Worm (Caenorhabditis elegans) whole organism, early embryonic: ENCODE results near the gene fbxb-58.

Source experiments
- B0310.2 ChIP-seq: sonication (generic microtip); optimal IDR thresholded peaks from 2 replicates; lab custom pipeline; 2016; ENCODE audit warnings: mild to moderate bottlenecking, missing genetic modification characterization, missing compliant biosample characterization
- F13C5.2 ChIP-seq: sonication (generic microtip); optimal IDR thresholded peaks from 2 replicates; lab custom pipeline; 2017; ENCODE audit warnings: mild to moderate bottlenecking, missing genetic modification characterization, inconsistent platforms, missing compliant biosample characterization
- aly-1 ChIP-seq: sonication (generic microtip); optimal IDR thresholded peaks from 2 replicates; lab custom pipeline; 2016; ENCODE audit warnings: missing genetic modification characterization, missing compliant biosample characterization
- ama-1 ChIP-seq: fragments of 150-350 bp; optimal IDR thresholded peaks from 2 replicates; lab custom pipeline; 2014
- ceh-13 ChIP-seq: fragments of 200-800 bp; sonication (Bioruptor generic); optimal IDR thresholded peaks from 2 replicates; lab custom pipeline; 2018; ENCODE audit warnings: mild to moderate bottlenecking, missing genetic modification characterization, missing compliant biosample characterization
- ceh-36 ChIP-seq: sonication (generic microtip); optimal IDR thresholded peaks from 2 replicates; lab custom pipeline; 2016; ENCODE audit warnings: missing genetic modification characterization, inconsistent platforms, missing compliant biosample characterization
- ets-7 ChIP-seq: sonication (generic microtip); optimal IDR thresholded peaks from 2 replicates; lab custom pipeline; 2016; ENCODE audit warnings: missing genotype, missing genetic modification characterization, missing compliant biosample characterization
- hnd-1 ChIP-seq: sonication (generic microtip); optimal IDR thresholded peaks from 2 replicates; lab custom pipeline; 2016; ENCODE audit warnings: missing genetic modification characterization, missing compliant biosample characterization
- pes-1 ChIP-seq: fragments of 200-800 bp; sonication (Bioruptor generic); IDR thresholded peaks from 2 replicates; pipeline ENCODE4 v1.3.6; 2022; ENCODE audit warnings: missing genetic modification reagents, missing genetic modification characterization, missing compliant biosample characterization
- sea-1 ChIP-seq: fragments of 200-800 bp; sonication (Bioruptor generic); conservative IDR thresholded peaks from 2 replicates; pipeline ENCODE4 v1.3.6; 2022; ENCODE audit warnings: missing genetic modification characterization, missing compliant biosample characterization
- tbx-11 ChIP-seq: fragments of 200-800 bp; sonication (Bioruptor generic); IDR thresholded peaks from 2 replicates; pipeline ENCODE4 v1.3.6; 2022; ENCODE audit warnings: missing genetic modification characterization, missing compliant biosample characterization
- tbx-37 ChIP-seq: fragments of 200-800 bp; sonication (Bioruptor generic); conservative IDR thresholded peaks from 2 replicates; pipeline ENCODE4 v1.3.6; 2022; ENCODE audit warnings: missing genetic modification reagents, missing genetic modification characterization, missing compliant biosample characterization
- tra-4 ChIP-seq: sonication (generic microtip); optimal IDR thresholded peaks from 2 replicates; lab custom pipeline; 2017; ENCODE audit warnings: missing genetic modification characterization, missing compliant biosample characterization

The fbxb-58 gene

ce11 chrX:1675879-1676278 is 47.9 kb downstream of the fbxb-58 start:
- TF ChIP-seq pes-1 (GFP tag; lab: Robert Waterston, UW): no peak
- no peak for TF ChIP-seq B0310.2 (tag; lab: Kevin White, UChicago)
- TF ChIP-seq hnd-1 (tag; lab: Kevin White, UChicago): no peak
- no peak for TF ChIP-seq tbx-37 (GFP tag; lab: Robert Waterston, UW)
- no peak for TF ChIP-seq tbx-11 (GFP tag; lab: Robert Waterston, UW)
- no peak for TF ChIP-seq aly-1 (tag; lab: Kevin White, UChicago)
- TF ChIP-seq ets-7 (tag; lab: Kevin White, UChicago): no peak

ce11 chrX:1678021-1678420 is 50.1 kb downstream of the fbxb-58 start, which contains the start of gene fbxa-170:
TSS of gene fbxa-170 (minus strand) at chrX:1678121.
- TF ChIP-seq ceh-36 (tag; lab: Kevin White, UChicago) (no peak), ets-7 (tag; lab: Kevin White, UChicago) (no peak), hnd-1 (tag; lab: Kevin White, UChicago) (no peak), ama-1 (lab: Kevin White, UChicago) (no peak), sea-1 (GFP tag; lab: Robert Waterston, UW) (no peak), F13C5.2 (tag; lab: Kevin White, UChicago) (no peak), tra-4 (tag; lab: Kevin White, UChicago) (no peak), pes-1 (GFP tag; lab: Robert Waterston, UW) (no peak), ceh-13 (GFP tag; lab: Kevin White, UChicago) (no peak)
